Worm (Caenorhabditis elegans) whole organism, L4 larva: ENCODE results near the gene C05D12.2.

Source experiments
- F37D6.2 ChIP-seq: sonication (generic microtip); optimal IDR thresholded peaks from 2 replicates; lab custom pipeline; 2016; ENCODE audit warnings: mild to moderate bottlenecking, missing genetic modification characterization, missing compliant biosample characterization
- duxl-1 ChIP-seq: sonication (generic microtip); optimal IDR thresholded peaks from 2 replicates; lab custom pipeline; 2016; ENCODE audit warnings: mild to moderate bottlenecking, missing genetic modification characterization, moderate library complexity, missing compliant biosample characterization; ENCODE audit not compliant: poor library complexity
- egl-27 ChIP-seq: sonication (generic microtip); optimal IDR thresholded peaks from 3 replicates; lab custom pipeline; 2017; ENCODE audit warnings: missing biosample characterization, missing genetic modification reagents, missing genetic modification characterization

DNA sequence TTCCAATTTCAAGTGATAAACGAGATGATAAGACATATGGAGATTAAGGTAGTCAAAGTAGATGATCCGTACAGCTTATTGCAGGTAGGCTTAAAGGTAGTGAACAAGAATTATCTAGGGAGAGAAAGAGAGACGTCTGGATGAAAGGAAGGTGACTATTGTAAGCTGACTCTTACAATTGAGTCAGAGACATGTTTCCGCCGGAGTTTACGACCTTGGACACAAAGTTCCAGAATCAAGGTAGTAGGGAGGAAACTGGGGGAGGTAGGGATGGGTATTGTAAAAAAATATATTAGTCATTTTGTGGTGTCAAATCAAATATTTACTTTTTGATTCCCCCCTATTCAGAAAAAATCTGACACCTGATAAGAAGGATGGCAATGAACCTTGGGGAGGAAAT lies 25.7 kb upstream of the C05D12.2 start:
- TF ChIP-seq duxl-1 (tag; lab: Kevin White, UChicago) (no peak), egl-27 (no peak), F37D6.2 (tag; lab: Kevin White, UChicago) (no peak)
